Worm (Caenorhabditis elegans): ENCODE measurements around the gene ubc-7.

Gene ubc-7

DNA sequence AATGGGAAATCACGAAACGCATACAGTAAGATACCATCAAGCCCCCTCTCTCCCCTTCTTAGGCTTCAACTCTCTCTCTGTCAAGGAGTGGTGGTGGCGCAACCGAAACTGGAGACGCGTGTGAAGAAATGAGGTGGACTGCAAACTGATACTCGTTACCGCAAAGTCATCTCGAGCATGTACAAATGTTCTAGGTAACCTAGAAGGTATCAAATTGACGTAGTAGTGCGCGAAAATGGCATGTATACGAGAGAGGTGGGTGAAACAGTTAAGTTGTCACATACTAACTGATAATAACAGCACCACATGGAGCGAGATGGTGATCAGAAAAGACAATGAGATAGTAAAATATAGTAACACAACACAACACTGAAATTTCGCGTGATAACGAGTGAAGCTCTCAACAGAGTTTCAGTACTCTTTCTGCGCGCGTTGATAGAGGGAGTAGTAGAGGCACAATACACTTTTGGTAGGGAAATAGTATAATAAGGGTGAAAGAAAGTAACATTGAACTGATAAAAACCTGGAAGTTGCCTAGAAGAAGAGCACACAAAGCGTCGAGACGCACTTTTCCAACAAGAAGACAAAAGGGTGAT is 7.3 kb upstream of the ubc-7 start:
- no peak for TF ChIP-seq ztf-23 (GFP tag; IDR thresholded peaks at IDR 0.05)
- TF ChIP-seq ztf-29 (GFP tag; IDR thresholded peaks at IDR 0.05), result no peak
- no peak for TF ChIP-seq T22C8.4 (GFP tag; IDR thresholded peaks at IDR 0.05)
- no peak for TF ChIP-seq med-1 (GFP tag; optimal IDR thresholded peaks at IDR 0.05; ENCODE audit: insufficient read depth)
- TF ChIP-seq cog-1 (tag; optimal IDR thresholded peaks at IDR 0.05), result no peak
- no peak for TF ChIP-seq flt-1 (GFP tag; IDR thresholded peaks at IDR 0.05)
- no peak for TF ChIP-seq tab-1 (GFP tag; IDR thresholded peaks at IDR 0.05)
- TF ChIP-seq ref-1 (GFP tag; conservative IDR thresholded peaks at IDR 0.05), result no peak
- no peak for TF ChIP-seq klf-2 (GFP tag; conservative IDR thresholded peaks at IDR 0.05)

DNA sequence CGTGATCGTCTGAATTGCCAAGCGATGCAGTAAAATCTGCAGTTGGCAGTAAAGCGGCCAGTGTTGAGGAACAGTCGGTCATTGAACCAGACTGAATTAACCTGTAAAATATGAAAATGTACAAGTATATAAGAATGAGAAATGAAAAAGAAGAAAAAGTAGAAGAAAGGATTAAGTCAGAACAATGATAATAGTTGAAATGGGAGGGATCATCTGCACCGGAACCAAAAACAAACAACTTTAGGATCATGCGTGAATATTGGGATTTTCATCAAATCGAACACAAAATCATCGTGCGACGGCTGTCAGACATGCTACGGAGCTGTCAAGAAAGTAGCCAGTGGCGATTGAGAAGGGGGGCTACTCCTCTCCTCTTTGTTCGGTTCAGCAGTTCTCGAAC is 6.0 kb upstream of the ubc-7 start, which contains the start of gene gei-13:
Gene gei-13 (minus strand): TSS at position 101 of the 400 bp plus-strand sequence.
- TF ChIP-seq med-1 (GFP tag; optimal IDR thresholded peaks at IDR 0.05; ENCODE audit: insufficient read depth) (no peak), tab-1 (GFP tag; IDR thresholded peaks at IDR 0.05) (no peak), cog-1 (tag; optimal IDR thresholded peaks at IDR 0.05) (no peak), T22C8.4 (GFP tag; IDR thresholded peaks at IDR 0.05) (no peak), ref-1 (GFP tag; conservative IDR thresholded peaks at IDR 0.05) (no peak), ztf-23 (GFP tag; IDR thresholded peaks at IDR 0.05) (no peak)

DNA sequence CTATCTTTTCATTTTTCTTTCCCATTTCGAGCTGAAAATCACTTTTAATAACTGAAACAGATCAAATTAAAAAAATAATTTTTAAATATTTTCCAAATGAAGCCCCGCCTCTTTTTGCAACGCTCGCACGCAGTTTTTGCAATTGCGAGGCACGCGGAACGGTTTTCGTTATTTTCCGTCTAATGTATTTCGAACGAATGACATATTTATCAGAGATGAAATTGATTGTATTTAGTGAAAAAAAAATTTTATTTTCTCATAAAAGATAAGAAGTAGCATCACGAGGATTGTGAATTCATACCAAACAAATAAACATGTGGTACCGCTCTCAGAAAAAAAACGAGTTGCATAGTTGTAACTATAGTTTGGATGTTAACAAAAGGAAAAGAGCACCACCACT is 1.1 kb downstream of the ubc-7 start, which contains the start of gene rpac-19:
Gene rpac-19 (minus strand): TSS at position 31 of the 400 bp plus-strand sequence.
- peak; percentile 67; the same call in 1 of the 2 replicates for TF ChIP-seq tab-1 (GFP tag; IDR thresholded peaks at IDR 0.05)
- no peak for TF ChIP-seq cog-1 (tag; optimal IDR thresholded peaks at IDR 0.05)
- 0 out of 2 replicates have a peak, but pooled peaks have one; percentile 26 for TF ChIP-seq klf-2 (GFP tag; conservative IDR thresholded peaks at IDR 0.05)
- TF ChIP-seq med-1 (GFP tag; optimal IDR thresholded peaks at IDR 0.05; ENCODE audit: insufficient read depth), result peak; percentile 71
- TF ChIP-seq ztf-23 (GFP tag; IDR thresholded peaks at IDR 0.05), result peak; percentile 74
- 0 out of 2 replicates have a peak, but pooled peaks have one; percentile 52 for TF ChIP-seq ztf-29 (GFP tag; IDR thresholded peaks at IDR 0.05)
- TF ChIP-seq T22C8.4 (GFP tag; IDR thresholded peaks at IDR 0.05), result no peak
- TF ChIP-seq flt-1 (GFP tag; IDR thresholded peaks at IDR 0.05), result peak; percentile 82
- TF ChIP-seq ref-1 (GFP tag; conservative IDR thresholded peaks at IDR 0.05), result no peak

DNA sequence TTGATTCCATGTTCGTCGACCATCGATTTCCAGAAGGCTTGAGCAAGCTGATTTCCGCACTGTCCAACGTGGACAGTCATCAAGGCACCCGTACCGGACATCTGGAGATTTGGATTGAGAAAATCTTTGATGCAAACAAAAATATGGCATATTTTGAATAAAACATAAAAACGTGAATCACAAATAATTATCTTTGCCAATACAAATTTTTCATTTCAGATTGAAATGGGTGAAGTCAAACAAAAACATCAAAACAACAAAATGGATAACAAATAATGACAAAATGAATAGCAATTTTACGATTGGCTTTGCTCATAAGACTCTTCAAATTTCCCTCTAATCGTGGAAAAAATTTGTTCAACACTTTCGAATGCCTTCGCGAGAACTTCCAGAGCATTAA is 1.9 kb downstream of the ubc-7 start, which contains the start of gene tbg-1:
Gene tbg-1 (minus strand): TSS at position 101 of the 400 bp plus-strand sequence.
- TF ChIP-seq cog-1 (tag; optimal IDR thresholded peaks at IDR 0.05), result no peak
- no peak for TF ChIP-seq ztf-29 (GFP tag; IDR thresholded peaks at IDR 0.05)
- TF ChIP-seq flt-1 (GFP tag; IDR thresholded peaks at IDR 0.05), result no peak
- TF ChIP-seq klf-2 (GFP tag; conservative IDR thresholded peaks at IDR 0.05), result no peak
- no peak for TF ChIP-seq ztf-23 (GFP tag; IDR thresholded peaks at IDR 0.05)
- no peak for TF ChIP-seq T22C8.4 (GFP tag; IDR thresholded peaks at IDR 0.05)
- TF ChIP-seq ref-1 (GFP tag; conservative IDR thresholded peaks at IDR 0.05), result no peak
- no peak for TF ChIP-seq tab-1 (GFP tag; IDR thresholded peaks at IDR 0.05)
- TF ChIP-seq med-1 (GFP tag; optimal IDR thresholded peaks at IDR 0.05; ENCODE audit: insufficient read depth), result no peak

DNA sequence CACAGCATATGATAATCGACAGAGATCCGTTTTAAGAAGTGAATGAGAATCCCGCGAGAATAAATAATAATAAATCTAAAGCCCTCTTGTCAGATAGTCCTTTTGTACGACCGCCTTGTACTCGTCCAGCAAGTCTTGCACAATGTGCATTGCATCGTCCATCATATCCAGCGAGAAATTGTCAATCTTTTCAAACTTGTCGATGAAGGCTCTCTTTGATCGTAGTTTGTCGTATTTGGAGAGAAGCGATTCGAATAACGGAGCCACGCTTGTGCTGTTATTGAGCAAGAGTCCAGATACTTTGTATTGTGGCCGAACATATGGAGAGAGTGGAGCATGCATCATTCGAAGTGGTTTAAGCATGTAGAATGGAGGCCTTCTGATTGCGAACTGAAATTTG is 4.4 kb downstream of the ubc-7 start:
- TF ChIP-seq ztf-23 (GFP tag; IDR thresholded peaks at IDR 0.05) (no peak), flt-1 (GFP tag; IDR thresholded peaks at IDR 0.05) (no peak), cog-1 (tag; optimal IDR thresholded peaks at IDR 0.05) (no peak), ztf-29 (GFP tag; IDR thresholded peaks at IDR 0.05) (no peak), klf-2 (GFP tag; conservative IDR thresholded peaks at IDR 0.05) (no peak), tab-1 (GFP tag; IDR thresholded peaks at IDR 0.05) (no peak), T22C8.4 (GFP tag; IDR thresholded peaks at IDR 0.05) (no peak), med-1 (GFP tag; optimal IDR thresholded peaks at IDR 0.05; ENCODE audit: insufficient read depth) (no peak), ref-1 (GFP tag; conservative IDR thresholded peaks at IDR 0.05) (no peak)

DNA sequence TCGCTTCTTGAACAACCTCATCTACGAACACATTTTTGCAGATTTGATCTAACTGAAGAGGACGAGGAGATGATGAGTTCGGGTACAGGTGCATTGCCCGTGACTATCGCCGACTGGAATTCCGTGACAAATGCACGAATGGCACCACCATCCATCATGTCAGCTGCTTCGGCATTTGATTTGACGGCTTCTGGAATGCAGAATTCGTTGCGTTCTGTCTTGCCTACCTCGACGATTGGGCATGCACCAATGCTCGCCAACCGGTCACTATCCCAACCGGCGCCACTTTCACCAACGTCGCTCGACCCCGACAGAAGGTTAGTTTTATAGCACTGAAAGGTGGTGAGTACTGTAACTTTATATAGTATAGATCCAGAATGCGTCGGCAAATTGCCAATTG is 7.5 kb downstream of the ubc-7 start:
- TF ChIP-seq ztf-29 (GFP tag; IDR thresholded peaks at IDR 0.05) (no peak), klf-2 (GFP tag; conservative IDR thresholded peaks at IDR 0.05) (no peak), tab-1 (GFP tag; IDR thresholded peaks at IDR 0.05) (no peak), T22C8.4 (GFP tag; IDR thresholded peaks at IDR 0.05) (no peak), med-1 (GFP tag; optimal IDR thresholded peaks at IDR 0.05; ENCODE audit: insufficient read depth) (no peak), ref-1 (GFP tag; conservative IDR thresholded peaks at IDR 0.05) (no peak), flt-1 (GFP tag; IDR thresholded peaks at IDR 0.05) (no peak), ztf-23 (GFP tag; IDR thresholded peaks at IDR 0.05) (no peak), cog-1 (tag; optimal IDR thresholded peaks at IDR 0.05) (no peak)

DNA sequence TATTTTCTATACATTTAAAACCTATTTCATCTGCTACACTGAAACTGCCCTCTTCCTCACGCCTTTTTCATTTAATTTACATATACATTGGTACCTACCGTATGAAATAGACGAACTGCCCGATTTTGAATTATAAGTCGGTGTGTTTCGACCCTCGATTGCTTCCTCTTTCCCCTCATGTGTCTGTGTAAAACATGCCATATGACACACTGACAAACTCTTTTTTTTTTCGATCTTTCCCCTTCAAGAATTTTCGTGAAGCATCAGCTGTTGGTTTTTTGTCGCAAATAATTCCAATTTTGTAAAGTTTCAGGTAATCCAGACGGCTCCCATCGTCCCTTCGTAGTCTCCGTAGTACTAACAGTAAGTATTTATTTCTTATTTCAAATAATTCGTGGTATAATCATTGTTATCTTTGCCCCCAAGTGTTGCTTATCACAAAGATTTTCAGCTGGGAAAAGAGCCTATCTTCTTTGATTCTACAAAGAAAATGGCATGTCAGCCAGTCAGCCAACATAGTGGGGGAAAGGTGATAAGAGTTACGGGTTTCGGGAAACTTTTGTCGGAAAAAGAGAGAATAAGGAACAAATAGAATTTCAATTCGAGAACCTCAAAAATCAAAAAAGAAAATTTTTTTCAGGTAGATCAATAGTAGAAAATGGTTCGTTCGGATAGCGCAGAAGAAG is 9.0 kb downstream of the ubc-7 start:
- TF ChIP-seq ztf-23 (GFP tag; IDR thresholded peaks at IDR 0.05) (no peak), tab-1 (GFP tag; IDR thresholded peaks at IDR 0.05) (no peak), T22C8.4 (GFP tag; IDR thresholded peaks at IDR 0.05) (no peak), klf-2 (GFP tag; conservative IDR thresholded peaks at IDR 0.05) (no peak), cog-1 (tag; optimal IDR thresholded peaks at IDR 0.05) (no peak), ref-1 (GFP tag; conservative IDR thresholded peaks at IDR 0.05) (no peak), ztf-29 (GFP tag; IDR thresholded peaks at IDR 0.05) (no peak), flt-1 (GFP tag; IDR thresholded peaks at IDR 0.05) (no peak), med-1 (GFP tag; optimal IDR thresholded peaks at IDR 0.05; ENCODE audit: insufficient read depth) (no peak)

DNA sequence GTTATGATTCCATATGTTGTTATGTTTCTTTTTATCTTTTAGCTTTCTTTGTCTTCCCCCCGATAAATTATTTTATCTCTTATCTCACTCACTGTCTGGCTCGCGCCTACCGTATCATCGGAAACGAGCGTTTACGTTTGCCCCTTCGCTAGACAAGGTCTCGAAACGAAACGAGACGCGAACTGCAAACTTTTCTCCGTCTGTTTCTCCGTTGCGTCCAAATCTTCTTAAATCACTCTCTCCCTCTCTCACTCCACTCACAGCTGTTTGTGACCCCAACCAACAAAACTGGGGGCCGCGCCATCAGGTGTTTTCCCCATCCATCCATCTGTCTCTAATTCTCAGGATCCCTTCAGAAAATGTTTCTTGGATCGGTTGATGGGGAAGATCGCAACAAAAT is 10.8 kb downstream of the ubc-7 start:
- no peak for TF ChIP-seq med-1 (GFP tag; optimal IDR thresholded peaks at IDR 0.05; ENCODE audit: insufficient read depth)
- no peak for TF ChIP-seq tab-1 (GFP tag; IDR thresholded peaks at IDR 0.05)
- TF ChIP-seq ztf-23 (GFP tag; IDR thresholded peaks at IDR 0.05), result no peak
- no peak for TF ChIP-seq cog-1 (tag; optimal IDR thresholded peaks at IDR 0.05)
- no peak for TF ChIP-seq klf-2 (GFP tag; conservative IDR thresholded peaks at IDR 0.05)
- no peak for TF ChIP-seq ref-1 (GFP tag; conservative IDR thresholded peaks at IDR 0.05)
- TF ChIP-seq flt-1 (GFP tag; IDR thresholded peaks at IDR 0.05), result no peak
- no peak for TF ChIP-seq ztf-29 (GFP tag; IDR thresholded peaks at IDR 0.05)
- no peak for TF ChIP-seq T22C8.4 (GFP tag; IDR thresholded peaks at IDR 0.05)

Data from whole organism, midembryonic.